Fruit fly (Drosophila melanogaster): ENCODE results near the gene CG34427.

Gene CG34427

DNA sequence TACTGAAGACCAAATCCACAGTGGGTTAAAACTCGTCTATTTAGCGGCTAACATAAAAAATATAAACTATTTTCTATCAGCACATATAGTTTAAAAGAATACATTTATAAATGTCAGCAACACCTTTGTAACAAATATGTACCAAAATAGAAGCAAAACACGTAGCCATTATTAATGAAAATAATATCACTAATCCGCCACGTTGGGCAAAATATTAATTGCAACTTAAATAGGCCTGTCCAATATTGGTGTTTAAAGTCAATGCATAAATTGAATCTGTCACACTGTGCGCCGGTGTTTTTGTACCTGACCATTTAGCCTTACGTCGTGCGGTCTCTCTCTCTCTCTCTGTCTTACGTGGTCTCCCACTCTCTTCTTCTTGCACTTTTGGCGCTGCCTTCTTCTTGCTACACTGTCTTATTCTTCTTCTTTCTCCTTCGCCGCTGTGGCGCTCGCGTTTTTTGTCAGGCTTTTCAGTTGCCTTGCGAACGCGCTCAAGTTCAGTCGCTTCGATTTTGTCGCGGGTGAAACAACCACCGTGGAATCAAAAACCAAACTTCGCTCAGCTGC, 38.5 kb upstream of the CG34427 start (continued):
- TF ChIP-seq CG16779 (tag; optimal IDR thresholded peaks at IDR 0.05) (peak; percentile 88), CG6276 (GFP tag; optimal IDR thresholded peaks at IDR 0.05) (peak; percentile 96), Blimp-1 (GFP tag; optimal IDR thresholded peaks at IDR 0.05) (peak; percentile 94), CG3919 (GFP tag; optimal IDR thresholded peaks at IDR 0.05) (peak; percentile 94), vri (GFP tag; optimal IDR thresholded peaks at IDR 0.05) (peak; percentile 94), CG32006 (GFP tag; optimal IDR thresholded peaks at IDR 0.05) (peak; percentile 97), ss (GFP tag; optimal IDR thresholded peaks at IDR 0.05) (peak; percentile 94 to 98), CG15336 (GFP tag; IDR thresholded peaks at IDR 0.05) (peak; percentile 94), Lpt (GFP tag; optimal IDR thresholded peaks at IDR 0.05) (peak; percentile 87), Eip78C (GFP tag) (peak; percentile 99), Eip93F (GFP tag; optimal IDR thresholded peaks at IDR 0.05) (peak; percentile 90), dac (GFP tag; optimal IDR thresholded peaks at IDR 0.05) (peak; percentile 96), fkh (GFP tag; optimal IDR thresholded peaks at IDR 0.05) (peak; percentile 72), Met (GFP tag; optimal IDR thresholded peaks at IDR 0.05) (peak; percentile 99), eg (GFP tag; IDR thresholded peaks at IDR 0.05) (peak; percentile 96), Hr4 (GFP tag; optimal IDR thresholded peaks at IDR 0.05) (peak; percentile 97), CG3032 (tag; optimal IDR thresholded peaks at IDR 0.05) (peak; percentile 99), Sox102F (GFP tag; optimal IDR thresholded peaks at IDR 0.05) (peak; percentile 98), CG7368 (GFP tag; optimal IDR thresholded peaks at IDR 0.05) (peak; percentile 97), Gug (GFP tag; IDR thresholded peaks at IDR 0.05) (peak; percentile 97), acj6 (GFP tag; optimal IDR thresholded peaks at IDR 0.05) (peak; percentile 99), esn (GFP tag; optimal IDR thresholded peaks at IDR 0.05) (peak; percentile 99), CG31627 (GFP tag; optimal IDR thresholded peaks at IDR 0.05) (peak; percentile 99), CG8632 (GFP tag; optimal IDR thresholded peaks at IDR 0.05) (peak; percentile 98), Hr38 (GFP tag; optimal IDR thresholded peaks at IDR 0.05) (peak; percentile 39), CG6854 (GFP tag; optimal IDR thresholded peaks at IDR 0.05) (peak; percentile 96), Smox (GFP tag; optimal IDR thresholded peaks at IDR 0.05) (peak; percentile 99), cyc (GFP tag; optimal IDR thresholded peaks at IDR 0.05) (peak; percentile 99), CG8119 (GFP tag; IDR thresholded peaks at IDR 0.05) (peak; percentile 95), pdm3 (GFP tag; optimal IDR thresholded peaks at IDR 0.05) (peak; percentile 97), Hr39 (GFP tag; optimal IDR thresholded peaks at IDR 0.05) (peak; percentile 99), Ets96B (tag; optimal IDR thresholded peaks at IDR 0.05) (peak; percentile 95), CG34406 (GFP tag; optimal IDR thresholded peaks at IDR 0.05) (peak; percentile 98), spab (GFP tag; optimal IDR thresholded peaks at IDR 0.05) (peak; percentile 94)

DNA sequence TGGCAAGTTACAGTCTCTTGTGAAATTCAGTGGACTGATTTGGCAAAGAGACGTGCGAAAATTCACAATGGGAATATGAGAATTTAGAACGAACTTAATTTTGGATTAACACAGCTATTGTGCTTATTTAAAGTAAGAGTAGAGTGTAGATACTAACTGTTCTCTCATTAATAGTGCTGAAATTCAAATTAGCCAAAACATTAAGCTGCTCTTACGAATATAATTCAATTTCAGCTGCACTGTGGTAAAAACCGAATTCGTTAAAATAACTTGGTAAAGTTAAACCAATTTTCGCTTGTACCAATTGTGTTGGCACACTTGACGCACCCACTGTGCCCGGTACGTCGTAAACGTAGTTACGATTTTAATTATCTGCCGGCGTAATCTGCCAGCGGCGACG, 36.7 kb upstream of the CG34427 start:
- peak; percentile 57 for TF ChIP-seq achi (GFP tag; optimal IDR thresholded peaks at IDR 0.05)
- TF ChIP-seq Sox14 (GFP tag; optimal IDR thresholded peaks at IDR 0.05), result peak; percentile 75
- peak; percentile 73 for TF ChIP-seq Sox15 (GFP tag; optimal IDR thresholded peaks at IDR 0.05)
- peak; percentile 72 for TF ChIP-seq fd59A (GFP tag; optimal IDR thresholded peaks at IDR 0.05)
- TF ChIP-seq ss (GFP tag; optimal IDR thresholded peaks at IDR 0.05), result peak; percentile 35 to 71
- TF ChIP-seq dsx (GFP tag; optimal IDR thresholded peaks at IDR 0.05; ENCODE audit: poor library complexity, severe bottlenecking), result peak; percentile 47
- peak; percentile 45 for TF ChIP-seq vri (GFP tag; optimal IDR thresholded peaks at IDR 0.05)
- peak; percentile 49 for TF ChIP-seq Smox (GFP tag; optimal IDR thresholded peaks at IDR 0.05)
- TF ChIP-seq eg (GFP tag; IDR thresholded peaks at IDR 0.05), result peak; percentile 74
- peak; percentile 30 for TF ChIP-seq CG9139 (GFP tag; optimal IDR thresholded peaks at IDR 0.05)
- TF ChIP-seq Ets96B (tag; optimal IDR thresholded peaks at IDR 0.05), result peak; percentile 72
- peak; percentile 72 for TF ChIP-seq CG6808 (GFP tag; optimal IDR thresholded peaks at IDR 0.05)
- peak; percentile 69 for TF ChIP-seq CG3032 (tag; optimal IDR thresholded peaks at IDR 0.05)
- peak; percentile 69 for TF ChIP-seq Met (GFP tag; optimal IDR thresholded peaks at IDR 0.05)
- TF ChIP-seq CG8319 (GFP tag; optimal IDR thresholded peaks at IDR 0.05), result peak; percentile 48
- peak; percentile 73 for TF ChIP-seq acj6 (GFP tag; optimal IDR thresholded peaks at IDR 0.05)
- TF ChIP-seq Ets21C (GFP tag; optimal IDR thresholded peaks at IDR 0.05), result peak; percentile 57
- peak; percentile 79 for TF ChIP-seq net (GFP tag; optimal IDR thresholded peaks at IDR 0.05)
- peak; percentile 74 for TF ChIP-seq CG6276 (GFP tag; optimal IDR thresholded peaks at IDR 0.05)
- no peak for TF ChIP-seq fd85E (GFP tag; optimal IDR thresholded peaks at IDR 0.05)
- TF ChIP-seq CG6792 (GFP tag; optimal IDR thresholded peaks at IDR 0.05), result peak; percentile 68
- peak; percentile 63 for TF ChIP-seq CG11902 (GFP tag; optimal IDR thresholded peaks at IDR 0.05)
- peak; percentile 48; the same call in 1 of the 2 replicates for TF ChIP-seq Gug (GFP tag; IDR thresholded peaks at IDR 0.05)
- peak; percentile 55 for TF ChIP-seq CG1621 (tag; optimal IDR thresholded peaks at IDR 0.05)
- TF ChIP-seq topi (GFP tag; optimal IDR thresholded peaks at IDR 0.05), result peak; percentile 69
- TF ChIP-seq salr (GFP tag; optimal IDR thresholded peaks at IDR 0.05), result peak; percentile 17 to 63
